Fruit fly (Drosophila melanogaster) whole organism, prepupa: ENCODE measurements around the gene CG3942.

Source experiments
- Ets96B ChIP-seq: fragments of 200-800 bp; optimal IDR thresholded peaks from 2 replicates; lab custom pipeline; 2019; ENCODE audit warnings: missing biosample characterization, mild to moderate bottlenecking, missing genetic modification characterization, moderate library complexity
- Gug ChIP-seq: fragments of 200-800 bp; sonication (Bioruptor generic); IDR thresholded peaks from 2 replicates; pipeline ENCODE4 v1.3.6; 2022; ENCODE audit warnings: missing biosample characterization, missing genetic modification characterization
- Hr4 ChIP-seq: fragments of 200-800 bp; sonication (Bioruptor generic); optimal IDR thresholded peaks from 3 replicates; lab custom pipeline; 2016; ENCODE audit warnings: missing biosample characterization, missing genetic modification characterization
- Met ChIP-seq: fragments of 200-800 bp; sonication (Bioruptor generic); optimal IDR thresholded peaks from 3 replicates; lab custom pipeline; 2016; ENCODE audit warnings: missing biosample characterization, missing genetic modification characterization
- Sox15 ChIP-seq: fragments of 200-800 bp; sonication (Bioruptor generic); optimal IDR thresholded peaks from 3 replicates; lab custom pipeline; 2016; ENCODE audit warnings: missing biosample characterization, missing genetic modification characterization
- ss ChIP-seq, 2 experiments: fragments of 200-800 bp; sonication (Bioruptor generic); optimal IDR thresholded peaks; 2 replicates in 1 of 2; 3 replicates in 1 of 2; lab custom pipeline; 2017 to 2018; ENCODE audit warnings: mild to moderate bottlenecking in 2 of 2, missing biosample characterization in 2 of 2, missing genetic modification characterization in 2 of 2, moderate library complexity in 1 of 2

DNA sequence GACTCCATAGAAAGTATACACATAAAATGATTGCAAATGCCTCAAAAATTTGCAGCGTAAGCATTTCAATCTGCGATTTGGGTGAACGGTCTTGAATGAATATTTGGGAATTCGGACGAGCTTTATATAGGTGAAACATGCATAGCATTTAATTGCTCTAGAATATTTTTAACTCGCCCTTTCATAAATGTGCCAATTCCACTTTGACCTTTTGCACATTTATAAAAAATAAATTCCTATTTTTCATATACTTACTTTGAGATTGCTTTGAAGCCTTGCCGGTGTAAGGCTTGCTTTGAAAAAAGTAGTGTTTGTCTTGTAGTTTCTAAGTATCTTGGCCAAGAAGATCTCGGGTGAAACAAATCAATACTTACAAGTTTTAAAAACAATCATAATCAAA, 19.4 kb upstream of the CG3942 start, which contains the start of gene Cyp313a5:
- TF ChIP-seq ss (GFP tag; optimal IDR thresholded peaks at IDR 0.05; lab: Kevin White, UChicago) (no peak), Sox15 (GFP tag; lab: Kevin White, UChicago) (no peak), Gug (GFP tag; lab: Robert Waterston, UW) (no peak), Met (GFP tag; lab: Kevin White, UChicago) (no peak), Hr4 (GFP tag; lab: Kevin White, UChicago) (no peak), Ets96B (tag; lab: Kevin White, UChicago) (no peak)
